Fruit fly (Drosophila melanogaster) whole organism, wandering third instar larva: ENCODE data around the gene CG14854.

Source experiments
- Myc ChIP-seq: fragments of >200 bp; optimal IDR thresholded peaks from 2 replicates; lab custom pipeline; 2017
- brk ChIP-seq: fragments of 200-800 bp; sonication (Bioruptor generic); optimal IDR thresholded peaks from 2 replicates; lab custom pipeline; 2016; ENCODE audit warnings: missing biosample characterization, mild to moderate bottlenecking, missing genetic modification characterization
- lola ChIP-seq: fragments of >200 bp; optimal IDR thresholded peaks from 2 replicates; lab custom pipeline; 2017; ENCODE audit warnings: missing biosample characterization, missing genetic modification characterization

DNA sequence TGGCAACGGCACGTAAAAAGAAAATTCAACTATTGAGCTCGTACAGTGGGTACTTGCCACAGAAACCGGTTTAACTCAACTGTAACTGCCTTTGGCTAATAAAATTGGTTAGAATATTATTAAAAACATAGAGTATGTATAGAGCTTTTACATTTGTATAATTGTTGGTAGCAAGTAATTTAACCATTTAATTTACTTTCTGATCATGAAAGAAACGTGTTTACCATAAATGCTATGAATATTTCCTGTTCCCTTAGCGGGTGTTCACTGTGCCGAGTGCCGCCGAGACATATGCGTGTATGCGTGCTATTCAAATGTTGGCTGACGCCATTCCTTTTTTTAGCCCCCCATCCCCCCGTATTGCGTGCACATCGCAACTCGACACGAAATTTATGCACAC is 11.1 kb downstream of the CG14854 start:
- no peak for TF ChIP-seq brk (GFP tag; lab: Kevin White, UChicago)
- no peak for TF ChIP-seq lola
- TF ChIP-seq Myc: no peak
